In genomic region chr3R:28847547-28848316, dm6 we compare ENCODE assay signal across 2 fruit fly cellular contexts.
TF ChIP-seq lines count a peak whose summit lies in the region.

No protein-coding gene starts in this region.

TF ChIP-seq in whole organism, embryonic, 481 proteins besides CTCF, POLR2A, EP300 and RAD21 (continued from another document):
- TF ChIP-seq CoRest (tag; optimal IDR thresholded peaks at IDR 0.05; lab: Kevin White, UChicago) (peak; percentile 42), fd96Cb (tag; optimal IDR thresholded peaks at IDR 0.05; lab: Kevin White, UChicago) (peak; percentile 0), az2 (GFP tag; optimal IDR thresholded peaks at IDR 0.05; lab: Kevin White, UChicago) (peak; percentile 15), Hr51 (GFP tag; optimal IDR thresholded peaks at IDR 0.05; lab: Kevin White, UChicago) (peak in 1 of 2 experiments; percentile 8), Sox102F (GFP tag; optimal IDR thresholded peaks at IDR 0.05; lab: Kevin White, UChicago) (peak; percentile 3), C15 (GFP tag; IDR thresholded peaks at IDR 0.05; lab: Robert Waterston, UW) (no peak), CG13424 (tag; optimal IDR thresholded peaks at IDR 0.05; lab: Kevin White, UChicago) (peak; percentile 23), Sox100B (GFP tag; optimal IDR thresholded peaks at IDR 0.05; lab: Kevin White, UChicago) (peak; percentile 28), row (GFP tag; IDR thresholded peaks at IDR 0.05; lab: Robert Waterston, UW) (peak; percentile 47; the same call in 2 of the 3 replicates), lola (GFP tag; optimal IDR thresholded peaks at IDR 0.05; lab: Kevin White, UChicago) (peak in 1 of 3 experiments; percentile 45), CG11504 (tag; optimal IDR thresholded peaks at IDR 0.05; lab: Kevin White, UChicago) (peak; percentile 55), CG8281 (tag; optimal IDR thresholded peaks at IDR 0.05; lab: Kevin White, UChicago) (no peak), CG11456 (GFP tag; IDR thresholded peaks at IDR 0.05; lab: Robert Waterston, UW) (0 out of 3 replicates have a peak, but pooled peaks have one; percentile 59), Oli (tag; optimal IDR thresholded peaks at IDR 0.05; lab: Kevin White, UChicago) (peak; percentile 24), CG7839 (tag; optimal IDR thresholded peaks at IDR 0.05; lab: Kevin White, UChicago) (peak; percentile 39), CG12391 (tag; optimal IDR thresholded peaks at IDR 0.05; lab: Kevin White, UChicago) (peak; percentile 15), dmrt99B (tag; optimal IDR thresholded peaks at IDR 0.05; lab: Kevin White, UChicago) (peak; percentile 34), nom (GFP tag; optimal IDR thresholded peaks at IDR 0.05; lab: Kevin White, UChicago) (peak; percentile 3), sens (GFP tag; lab: Kevin White, UChicago) (peak; percentile 69), Chrac-16 (GFP tag; optimal IDR thresholded peaks at IDR 0.05; lab: Kevin White, UChicago) (no peak), phol (tag; optimal IDR thresholded peaks at IDR 0.05; lab: Kevin White, UChicago) (peak; percentile 44), tap (tag; optimal IDR thresholded peaks at IDR 0.05; lab: Kevin White, UChicago) (peak; percentile 8), CG18262 (tag; optimal IDR thresholded peaks at IDR 0.05; lab: Kevin White, UChicago) (peak; percentile 59), CG1024 (GFP tag; IDR thresholded peaks at IDR 0.05; lab: Robert Waterston, UW) (no peak), Neu2 (GFP tag; optimal IDR thresholded peaks at IDR 0.05; lab: Kevin White, UChicago; ENCODE audit: borderline replicate concordance) (no peak), tio (GFP tag; optimal IDR thresholded peaks at IDR 0.05; lab: Kevin White, UChicago) (peak; percentile 16), NFAT (GFP tag; IDR thresholded peaks at IDR 0.05; lab: Robert Waterston, UW) (no peak), CG2712 (tag; optimal IDR thresholded peaks at IDR 0.05; lab: Kevin White, UChicago) (peak; percentile 24), dmrt11E (tag; optimal IDR thresholded peaks at IDR 0.05; lab: Kevin White, UChicago) (peak; percentile 40), CG3726 (GFP tag; IDR thresholded peaks at IDR 0.05; lab: Robert Waterston, UW) (no peak), grau (tag; optimal IDR thresholded peaks at IDR 0.05; lab: Kevin White, UChicago) (peak; percentile 91), fd3F (GFP tag; optimal IDR thresholded peaks at IDR 0.05; lab: Kevin White, UChicago) (no peak), nmo (GFP tag; optimal IDR thresholded peaks at IDR 0.05; lab: Kevin White, UChicago) (peak; percentile 23), CG14965 (GFP tag; optimal IDR thresholded peaks at IDR 0.05; lab: Kevin White, UChicago; ENCODE audit: borderline replicate concordance) (no peak), CG14710 (tag; optimal IDR thresholded peaks at IDR 0.05; lab: Kevin White, UChicago) (peak; percentile 31), Ssrp (tag; optimal IDR thresholded peaks at IDR 0.05; lab: Kevin White, UChicago) (peak; percentile 32), bsh (GFP tag; optimal IDR thresholded peaks at IDR 0.05; lab: Kevin White, UChicago) (peak in 1 of 2 experiments; percentile 2), Hey (tag; optimal IDR thresholded peaks at IDR 0.05; lab: Kevin White, UChicago) (peak; percentile 84), Doc2 (GFP tag; IDR thresholded peaks at IDR 0.05; lab: Robert Waterston, UW) (no peak), unpg (GFP tag; optimal IDR thresholded peaks at IDR 0.05; lab: Kevin White, UChicago) (peak; percentile 6), sim (GFP tag; IDR thresholded peaks at IDR 0.05; lab: Robert Waterston, UW) (no peak), CG1529 (GFP tag; optimal IDR thresholded peaks at IDR 0.05; lab: Kevin White, UChicago) (peak; percentile 3), emc (GFP tag; optimal IDR thresholded peaks at IDR 0.05; lab: Kevin White, UChicago) (no peak), Blimp-1 (GFP tag; optimal IDR thresholded peaks at IDR 0.05; lab: Kevin White, UChicago) (peak; percentile 34), Eip74EF (GFP tag; optimal IDR thresholded peaks at IDR 0.05; lab: Kevin White, UChicago) (no peak), PHDP (tag; optimal IDR thresholded peaks at IDR 0.05; lab: Kevin White, UChicago) (peak; percentile 32), Hr3 (GFP tag; optimal IDR thresholded peaks at IDR 0.05; lab: Kevin White, UChicago) (peak; percentile 8)

TF ChIP-seq in whole organism, prepupa, 60 proteins besides CTCF, POLR2A, EP300 and RAD21 (continued from another document):
- TF ChIP-seq eg (GFP tag; IDR thresholded peaks at IDR 0.05; lab: Robert Waterston, UW): no peak
- TF ChIP-seq Eip93F (GFP tag; optimal IDR thresholded peaks at IDR 0.05; lab: Kevin White, UChicago): no peak
- TF ChIP-seq cyc (GFP tag; optimal IDR thresholded peaks at IDR 0.05; lab: Kevin White, UChicago): no peak
- TF ChIP-seq CG6276 (GFP tag; optimal IDR thresholded peaks at IDR 0.05; lab: Kevin White, UChicago): no peak
- peak; percentile 12 for TF ChIP-seq Sox14 (GFP tag; optimal IDR thresholded peaks at IDR 0.05; lab: Kevin White, UChicago)
- peak; percentile 6 for TF ChIP-seq Sox102F (GFP tag; optimal IDR thresholded peaks at IDR 0.05; lab: Kevin White, UChicago)
- TF ChIP-seq CG31627 (GFP tag; optimal IDR thresholded peaks at IDR 0.05; lab: Kevin White, UChicago): peak; percentile 23
- TF ChIP-seq CG1621 (tag; optimal IDR thresholded peaks at IDR 0.05; lab: Kevin White, UChicago): no peak
- peak; percentile 3 for TF ChIP-seq fd59A (GFP tag; optimal IDR thresholded peaks at IDR 0.05; lab: Kevin White, UChicago)
- TF ChIP-seq spab (GFP tag; optimal IDR thresholded peaks at IDR 0.05; lab: Kevin White, UChicago): peak; percentile 53
- TF ChIP-seq salr (GFP tag; optimal IDR thresholded peaks at IDR 0.05; lab: Kevin White, UChicago): peak in 1 of 2 experiments; percentile 17
- no peak for TF ChIP-seq Lpt (GFP tag; optimal IDR thresholded peaks at IDR 0.05; lab: Kevin White, UChicago)
- no peak for TF ChIP-seq CG6163 (GFP tag; IDR thresholded peaks at IDR 0.05; lab: Robert Waterston, UW)
- TF ChIP-seq CG10631 (GFP tag; optimal IDR thresholded peaks at IDR 0.05; lab: Kevin White, UChicago): peak; percentile 57
- no peak for TF ChIP-seq fd85E (GFP tag; optimal IDR thresholded peaks at IDR 0.05; lab: Kevin White, UChicago)
- TF ChIP-seq ss (GFP tag; optimal IDR thresholded peaks at IDR 0.05; lab: Kevin White, UChicago): peak; percentile 3 to 63
- TF ChIP-seq lz (GFP tag; optimal IDR thresholded peaks at IDR 0.05; lab: Kevin White, UChicago): peak; percentile 34
- TF ChIP-seq dsx (GFP tag; optimal IDR thresholded peaks at IDR 0.05; lab: Kevin White, UChicago; ENCODE audit: poor library complexity, severe bottlenecking): peak; percentile 47
- peak; percentile 18 for TF ChIP-seq Sox15 (GFP tag; optimal IDR thresholded peaks at IDR 0.05; lab: Kevin White, UChicago)
- peak; percentile 42 for TF ChIP-seq pdm3 (GFP tag; optimal IDR thresholded peaks at IDR 0.05; lab: Kevin White, UChicago)
- TF ChIP-seq Hr39 (GFP tag; optimal IDR thresholded peaks at IDR 0.05; lab: Kevin White, UChicago): peak; percentile 17
- TF ChIP-seq net (GFP tag; optimal IDR thresholded peaks at IDR 0.05; lab: Kevin White, UChicago): peak; percentile 50
- TF ChIP-seq Smox (GFP tag; optimal IDR thresholded peaks at IDR 0.05; lab: Kevin White, UChicago): peak; percentile 47
- peak; percentile 45 for TF ChIP-seq svp (GFP tag; lab: Kevin White, UChicago)
- TF ChIP-seq CG7368 (GFP tag; optimal IDR thresholded peaks at IDR 0.05; lab: Kevin White, UChicago): peak; percentile 27
- peak; percentile 33 for TF ChIP-seq Hr4 (GFP tag; optimal IDR thresholded peaks at IDR 0.05; lab: Kevin White, UChicago)
- TF ChIP-seq Ets96B (tag; optimal IDR thresholded peaks at IDR 0.05; lab: Kevin White, UChicago): peak; percentile 56
- TF ChIP-seq CG10669 (GFP tag; optimal IDR thresholded peaks at IDR 0.05; lab: Kevin White, UChicago): peak; percentile 56
- peak; percentile 59 for TF ChIP-seq esn (GFP tag; optimal IDR thresholded peaks at IDR 0.05; lab: Kevin White, UChicago)
- no peak for TF ChIP-seq Hr38 (GFP tag; optimal IDR thresholded peaks at IDR 0.05; lab: Kevin White, UChicago)
- TF ChIP-seq dac (GFP tag; optimal IDR thresholded peaks at IDR 0.05; lab: Kevin White, UChicago): no peak
- TF ChIP-seq vri (GFP tag; optimal IDR thresholded peaks at IDR 0.05; lab: Kevin White, UChicago): no peak
- no peak for TF ChIP-seq Eip75B (GFP tag; optimal IDR thresholded peaks at IDR 0.05; lab: Kevin White, UChicago)
- peak; percentile 48 for TF ChIP-seq topi (GFP tag; optimal IDR thresholded peaks at IDR 0.05; lab: Kevin White, UChicago)
- peak; percentile 63 for TF ChIP-seq CG3032 (tag; optimal IDR thresholded peaks at IDR 0.05; lab: Kevin White, UChicago)
- peak; percentile 42 for TF ChIP-seq CG6792 (GFP tag; optimal IDR thresholded peaks at IDR 0.05; lab: Kevin White, UChicago)
TF ChIP-seq in whole organism, prepupa: peak in this region for 39.
